Fruit fly (Drosophila melanogaster) whole organism, embryonic: ENCODE data around the gene CG18622.

ENCODE experiments used
- Ada2b ChIP-seq: fragments of 200-800 bp; sonication (Bioruptor generic); IDR thresholded peaks from 2 replicates; pipeline ENCODE4 v1.3.6; 2022; ENCODE audit warnings: missing biosample characterization, missing genetic modification characterization
- Atf3 ChIP-seq: fragments of 200-800 bp; sonication (Bioruptor generic); optimal IDR thresholded peaks from 3 replicates; lab custom pipeline; 2016; ENCODE audit warnings: missing biosample characterization, missing genetic modification characterization
- B-H2 ChIP-seq: fragments of 200-800 bp; sonication (Bioruptor generic); optimal IDR thresholded peaks from 2 replicates; lab custom pipeline; 2018; ENCODE audit warnings: missing biosample characterization, mild to moderate bottlenecking, missing genetic modification characterization
- CG10267 ChIP-seq: fragments of 200-800 bp; sonication (Bioruptor generic); optimal IDR thresholded peaks from 2 replicates; lab custom pipeline; 2018; ENCODE audit warnings: missing biosample characterization, mild to moderate bottlenecking, missing genetic modification characterization, moderate library complexity
- CG10565 ChIP-seq: fragments of 200-800 bp; sonication (Bioruptor generic); optimal IDR thresholded peaks from 3 replicates; lab custom pipeline; 2016; ENCODE audit warnings: missing biosample characterization, mild to moderate bottlenecking, missing genetic modification characterization
- CG10654 ChIP-seq: fragments of 200-800 bp; sonication (Bioruptor generic); optimal IDR thresholded peaks from 2 replicates; lab custom pipeline; 2016; ENCODE audit warnings: missing biosample characterization, missing genetic modification characterization
- CG12744 ChIP-seq: fragments of 200-800 bp; sonication (Bioruptor generic); optimal IDR thresholded peaks from 2 replicates; lab custom pipeline; 2016; ENCODE audit warnings: missing biosample characterization, missing genetic modification characterization
- CG13287 ChIP-seq: fragments of 200-800 bp; sonication (Bioruptor generic); IDR thresholded peaks from 2 replicates; pipeline ENCODE4 v1.3.6; 2022; ENCODE audit warnings: missing biosample characterization, missing genetic modification characterization; ENCODE audit not compliant: partially characterized antibody
- CG13424 ChIP-seq: fragments of 200-800 bp; sonication (Bioruptor generic); optimal IDR thresholded peaks from 2 replicates; lab custom pipeline; 2019; ENCODE audit warnings: missing biosample characterization, mild to moderate bottlenecking, missing genetic modification characterization, moderate library complexity
- CG13624 ChIP-seq: fragments of 200-800 bp; sonication (Bioruptor generic); optimal IDR thresholded peaks from 2 replicates; lab custom pipeline; 2016; ENCODE audit warnings: missing biosample characterization, missing genetic modification characterization
- CG14050 ChIP-seq: fragments of 200-800 bp; sonication (Bioruptor generic); IDR thresholded peaks from 3 replicates; pipeline ENCODE4 v1.3.6; 2022; ENCODE audit warnings: missing biosample characterization, missing genetic modification characterization
- CG16779 ChIP-seq: fragments of 200-800 bp; sonication (Bioruptor generic); IDR thresholded peaks from 2 replicates; pipeline ENCODE4 v1.3.6; 2022; ENCODE audit warnings: missing biosample characterization, missing genetic modification characterization
- CG16813 ChIP-seq: fragments of 200-800 bp; sonication (Bioruptor generic); IDR thresholded peaks from 3 replicates; pipeline ENCODE4 v1.3.6; 2022; ENCODE audit warnings: missing biosample characterization, missing genetic modification characterization; ENCODE audit not compliant: partially characterized antibody
- CG17829 ChIP-seq: fragments of 200-800 bp; optimal IDR thresholded peaks from 2 replicates; lab custom pipeline; 2019; ENCODE audit warnings: missing biosample characterization, mild to moderate bottlenecking, missing genetic modification characterization, moderate library complexity
- CG18262 ChIP-seq: fragments of 200-800 bp; optimal IDR thresholded peaks from 3 replicates; lab custom pipeline; 2019; ENCODE audit warnings: missing biosample characterization, mild to moderate bottlenecking, missing genetic modification characterization, moderate library complexity
- CG1832 ChIP-seq: fragments of 200-800 bp; sonication (Bioruptor generic); optimal IDR thresholded peaks from 2 replicates; lab custom pipeline; 2017; ENCODE audit warnings: missing biosample characterization, mild to moderate bottlenecking, missing genetic modification characterization, inconsistent platforms
- CG4730 ChIP-seq: fragments of 200-800 bp; sonication (Bioruptor generic); IDR thresholded peaks from 2 replicates; pipeline ENCODE4 v1.3.6; 2022; ENCODE audit warnings: missing biosample characterization, missing genetic modification characterization
- CG9609 ChIP-seq: fragments of 200-800 bp; sonication (Bioruptor generic); optimal IDR thresholded peaks from 3 replicates; lab custom pipeline; 2016; ENCODE audit warnings: missing biosample characterization, missing genetic modification characterization
- CG9932 ChIP-seq: fragments of 200-800 bp; sonication (Bioruptor generic); IDR thresholded peaks from 2 replicates; pipeline ENCODE4 v1.3.6; 2022; ENCODE audit warnings: missing biosample characterization, missing genetic modification characterization
- Ets65A ChIP-seq: fragments of 200-800 bp; sonication (Bioruptor generic); peaks from one replicate; lab custom pipeline; 2016; ENCODE audit warnings: missing biosample characterization, missing genetic modification characterization
- HLH54F ChIP-seq: fragments of 200-800 bp; sonication (Bioruptor generic); optimal IDR thresholded peaks from 3 replicates; lab custom pipeline; 2016; ENCODE audit warnings: missing biosample characterization, missing genetic modification characterization
- Meics ChIP-seq: fragments of 200-800 bp; sonication (Bioruptor generic); optimal IDR thresholded peaks from 2 replicates; lab custom pipeline; 2017; ENCODE audit warnings: missing biosample characterization, mild to moderate bottlenecking, missing genetic modification characterization
- NC2β ChIP-seq: fragments of 200-800 bp; sonication (Bioruptor generic); optimal IDR thresholded peaks from 2 replicates; lab custom pipeline; 2016; ENCODE audit warnings: missing biosample characterization, missing genetic modification characterization
- Optix ChIP-seq: fragments of 200-800 bp; sonication (Bioruptor generic); IDR thresholded peaks from 3 replicates; pipeline ENCODE4 v1.3.6; 2022; ENCODE audit warnings: missing biosample characterization, missing genetic modification characterization
- Sry-δ ChIP-seq: fragments of 200-800 bp; sonication (Bioruptor generic); optimal IDR thresholded peaks from 2 replicates; lab custom pipeline; 2016; ENCODE audit warnings: missing biosample characterization, missing genetic modification characterization
- ato ChIP-seq: fragments of 200-800 bp; sonication (Bioruptor generic); IDR thresholded peaks from 2 replicates; pipeline ENCODE4 v1.3.6; 2022; ENCODE audit warnings: missing biosample characterization, missing genetic modification characterization; ENCODE audit not compliant: partially characterized antibody
- cas ChIP-seq: fragments of 200-800 bp; sonication (Bioruptor generic); IDR thresholded peaks from 2 replicates; pipeline ENCODE4 v1.3.6; 2022; ENCODE audit warnings: missing biosample characterization, missing genetic modification characterization
- chinmo ChIP-seq: fragments of 200-800 bp; sonication (Bioruptor generic); IDR thresholded peaks from 4 replicates; pipeline ENCODE4 v1.3.6; 2022; ENCODE audit warnings: missing biosample characterization, missing genetic modification characterization; ENCODE audit not compliant: partially characterized antibody
- ci ChIP-seq: fragments of 200-800 bp; sonication (Bioruptor generic); IDR thresholded peaks from 3 replicates; pipeline ENCODE4 v1.3.6; 2022; ENCODE audit warnings: missing biosample characterization, missing genetic modification characterization
- crp ChIP-seq, 2 experiments: fragments of 200-800 bp; sonication (Bioruptor generic); optimal IDR thresholded peaks; 2 replicates in 1 of 2; 3 replicates in 1 of 2; lab custom pipeline; 2017; ENCODE audit warnings: missing biosample characterization in 2 of 2, missing genetic modification characterization in 2 of 2, mild to moderate bottlenecking in 1 of 2, moderate library complexity in 1 of 2
- dmrt11E ChIP-seq: fragments of 200-800 bp; sonication (Bioruptor generic); optimal IDR thresholded peaks from 3 replicates; lab custom pipeline; 2018; ENCODE audit warnings: missing biosample characterization, mild to moderate bottlenecking, missing genetic modification characterization, moderate library complexity
- fd3F ChIP-seq: fragments of 200-800 bp; sonication (Bioruptor generic); optimal IDR thresholded peaks from 2 replicates; lab custom pipeline; 2018; ENCODE audit warnings: missing biosample characterization, mild to moderate bottlenecking, missing genetic modification characterization, moderate library complexity
- fru ChIP-seq: fragments of >200 bp; optimal IDR thresholded peaks from 2 replicates; lab custom pipeline; 2017
- ham ChIP-seq: fragments of 200-800 bp; sonication (Bioruptor generic); IDR thresholded peaks from 2 replicates; pipeline ENCODE4 v1.3.6; 2022; ENCODE audit warnings: missing biosample characterization, missing genetic modification characterization
- lbe ChIP-seq: fragments of 200-800 bp; sonication (Bioruptor generic); optimal IDR thresholded peaks from 2 replicates; lab custom pipeline; 2016; ENCODE audit warnings: missing biosample characterization, mild to moderate bottlenecking, missing genetic modification characterization
- lov ChIP-seq, 2 experiments: fragments of 200-800 bp in 1 of 2; fragments of >200 bp in 1 of 2; sonication (Bioruptor generic) in 1 of 2; IDR thresholded peaks in 1 of 2; optimal IDR thresholded peaks in 1 of 2; 2 replicates in 1 of 2; 3 replicates in 1 of 2; pipeline versions ENCODE4 v1.3.6 to Lab custom; 2017 to 2022; ENCODE audit warnings: missing biosample characterization in 1 of 2, missing genetic modification characterization in 1 of 2
- luna ChIP-seq: fragments of 200-800 bp; sonication (Bioruptor generic); optimal IDR thresholded peaks from 2 replicates; lab custom pipeline; 2016; ENCODE audit warnings: missing biosample characterization, missing genetic modification characterization
- mld ChIP-seq: fragments of 200-800 bp; sonication (Bioruptor generic); IDR thresholded peaks from 3 replicates; pipeline ENCODE4 v1.3.6; 2022; ENCODE audit warnings: missing biosample characterization, missing genetic modification characterization; ENCODE audit not compliant: partially characterized antibody
- nom ChIP-seq: fragments of 200-800 bp; sonication (Bioruptor generic); optimal IDR thresholded peaks from 2 replicates; lab custom pipeline; 2017; ENCODE audit warnings: missing biosample characterization, missing genetic modification characterization, mild to moderate bottlenecking, moderate library complexity, missing genetic modification reagents
- pnt ChIP-seq: fragments of 200-800 bp; sonication (Bioruptor generic); optimal IDR thresholded peaks from 3 replicates; lab custom pipeline; 2016; ENCODE audit warnings: missing biosample characterization, missing genetic modification characterization
- pzg ChIP-seq: fragments of 200-800 bp; sonication (Bioruptor generic); optimal IDR thresholded peaks from 3 replicates; lab custom pipeline; 2018; ENCODE audit warnings: missing biosample characterization, mild to moderate bottlenecking, missing genetic modification characterization, moderate library complexity
- ranshi ChIP-seq: fragments of 200-800 bp; sonication (Bioruptor generic); IDR thresholded peaks from 2 replicates; pipeline ENCODE4 v1.3.6; 2022; ENCODE audit warnings: missing biosample characterization, missing genetic modification characterization
- salm ChIP-seq: fragments of 200-800 bp; sonication (Bioruptor generic); optimal IDR thresholded peaks from 2 replicates; lab custom pipeline; 2018; ENCODE audit warnings: missing biosample characterization, mild to moderate bottlenecking, missing genetic modification characterization
- sisA ChIP-seq: fragments of 200-800 bp; sonication (Bioruptor generic); IDR thresholded peaks from 2 replicates; pipeline ENCODE4 v1.3.6; 2022; ENCODE audit warnings: missing biosample characterization, missing genetic modification characterization
- tap ChIP-seq: fragments of 200-800 bp; optimal IDR thresholded peaks from 3 replicates; lab custom pipeline; 2019; ENCODE audit warnings: missing biosample characterization, mild to moderate bottlenecking, missing genetic modification characterization, moderate library complexity
- tna ChIP-seq: fragments of 200-800 bp; sonication (Bioruptor generic); IDR thresholded peaks from 2 replicates; pipeline ENCODE4 v1.3.6; 2022; ENCODE audit warnings: missing biosample characterization, missing genetic modification characterization; ENCODE audit not compliant: partially characterized antibody
- ttk ChIP-seq: fragments of 200-800 bp; sonication (Bioruptor generic); IDR thresholded peaks from 2 replicates; pipeline ENCODE4 v2.1.2; 2022; ENCODE audit warnings: missing biosample characterization, missing genetic modification characterization
- wdn ChIP-seq: fragments of 200-800 bp; sonication (Bioruptor generic); IDR thresholded peaks from 2 replicates; pipeline ENCODE4 v1.3.6; 2022; ENCODE audit warnings: missing biosample characterization, missing genetic modification characterization
- zen ChIP-seq: fragments of 200-800 bp; sonication (Bioruptor generic); optimal IDR thresholded peaks from 3 replicates; lab custom pipeline; 2018; ENCODE audit warnings: missing biosample characterization, mild to moderate bottlenecking, missing genetic modification characterization, moderate library complexity

CG18622 gene

DNA sequence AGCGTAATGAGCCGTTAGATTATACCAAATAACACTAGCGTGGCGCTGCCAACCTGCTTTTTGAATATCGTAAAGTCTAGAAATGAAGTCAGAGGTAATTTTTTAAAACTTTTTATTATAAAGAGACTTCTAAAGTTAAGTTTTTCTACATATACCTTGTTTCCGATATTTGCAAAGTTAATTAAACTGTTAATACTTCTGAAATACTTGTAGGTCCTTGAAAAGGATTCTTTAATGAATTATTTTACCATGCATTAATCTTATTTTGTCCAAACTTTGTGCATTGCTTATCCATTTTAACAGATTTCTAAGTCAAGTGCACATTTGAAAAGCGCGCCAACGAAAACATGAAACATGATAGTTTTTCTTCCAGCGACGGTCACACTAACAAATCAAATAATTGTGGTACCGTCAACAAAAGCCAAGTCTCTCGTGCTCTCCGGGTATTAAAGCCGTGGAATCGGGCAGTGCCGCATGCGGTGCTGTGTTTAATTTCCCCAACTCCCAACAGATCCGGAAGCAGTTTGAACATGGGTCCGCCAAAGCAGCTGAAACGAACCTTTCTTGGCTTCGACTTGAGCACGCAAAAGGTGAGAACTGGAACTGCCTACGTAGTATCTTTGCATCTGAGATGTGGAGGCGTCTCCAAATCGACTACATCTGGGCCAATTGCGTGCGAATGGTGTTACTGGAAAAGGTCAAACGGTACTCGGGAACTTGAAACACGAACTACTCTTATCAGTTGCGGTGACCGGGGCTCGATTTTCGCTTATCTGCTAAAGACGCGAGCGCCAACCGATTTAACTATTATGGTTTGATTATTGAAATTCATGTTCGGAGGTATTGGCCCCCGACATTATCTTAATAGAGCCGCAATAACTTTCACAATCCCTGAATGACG, 8.8 kb upstream of the CG18622 start, which contains the start of the genes EMC2A and CG3534 (continued):
- no peak for TF ChIP-seq zen
- peak; percentile 51 for TF ChIP-seq CG17829 (tag; lab: Kevin White, UChicago)
- no peak for TF ChIP-seq CG10654 (GFP tag; lab: Kevin White, UChicago)
- no peak for TF ChIP-seq dmrt11E
- TF ChIP-seq CG13287: peak; percentile 26; the same call in 1 of the 2 replicates
- TF ChIP-seq NC2β (GFP tag; lab: Kevin White, UChicago): no peak
- peak; percentile 31 for TF ChIP-seq Sry-δ (GFP tag; lab: Kevin White, UChicago)
- TF ChIP-seq Meics (GFP tag; lab: Kevin White, UChicago): peak; percentile 33
- no peak for TF ChIP-seq HLH54F (GFP tag; lab: Kevin White, UChicago)
- no peak for TF ChIP-seq mld (GFP tag; lab: Robert Waterston, UW)
- TF ChIP-seq wdn (GFP tag; lab: Robert Waterston, UW): no peak
- peak; percentile 49 for TF ChIP-seq CG18262 (tag; lab: Kevin White, UChicago)
- TF ChIP-seq crp (GFP tag; optimal IDR thresholded peaks at IDR 0.05; lab: Kevin White, UChicago): no peak
- no peak for TF ChIP-seq ato (GFP tag; lab: Robert Waterston, UW)
- 0 out of 2 replicates have a peak, but pooled peaks have one; percentile 47 for TF ChIP-seq ranshi
- no peak for TF ChIP-seq CG9932 (GFP tag; lab: Robert Waterston, UW)
- TF ChIP-seq Atf3 (GFP tag; lab: Kevin White, UChicago): no peak
- no peak for TF ChIP-seq ham (GFP tag; lab: Robert Waterston, UW)
- TF ChIP-seq CG10565: no peak
- no peak for TF ChIP-seq Optix (GFP tag; lab: Robert Waterston, UW)
- TF ChIP-seq chinmo (GFP tag; lab: Robert Waterston, UW): no peak
- TF ChIP-seq tna (GFP tag; lab: Robert Waterston, UW): 0 out of 2 replicates have a peak, but pooled peaks have one; percentile 29
- TF ChIP-seq Ets65A (GFP tag; lab: Kevin White, UChicago): no peak
- no peak for TF ChIP-seq CG9609 (GFP tag; lab: Kevin White, UChicago)
- no peak for TF ChIP-seq CG13424 (tag; lab: Kevin White, UChicago)
- no peak for TF ChIP-seq salm (tag; lab: Kevin White, UChicago)
- peak; percentile 6 for TF ChIP-seq CG13624 (GFP tag; lab: Kevin White, UChicago)
- TF ChIP-seq tap (tag; lab: Kevin White, UChicago): no peak
- TF ChIP-seq pzg: peak; percentile 42
- no peak for TF ChIP-seq Ada2b (GFP tag; lab: Robert Waterston, UW)
- TF ChIP-seq CG16779 (GFP tag; lab: Robert Waterston, UW): no peak
- TF ChIP-seq CG10267 (tag; lab: Kevin White, UChicago): peak; percentile 43
- TF ChIP-seq B-H2 (GFP tag; lab: Kevin White, UChicago): no peak
- TF ChIP-seq cas (GFP tag; lab: Robert Waterston, UW): no peak
- no peak for TF ChIP-seq ci (GFP tag; lab: Robert Waterston, UW)
- no peak for TF ChIP-seq nom (GFP tag; lab: Kevin White, UChicago)
- TF ChIP-seq luna (GFP tag; lab: Kevin White, UChicago): no peak
- TF ChIP-seq ttk (GFP tag; lab: Robert Waterston, UW): no peak
- no peak for TF ChIP-seq lov (optimal IDR thresholded peaks at IDR 0.05; lab: Kevin White, UChicago)
- TF ChIP-seq lov (GFP tag; IDR thresholded peaks at IDR 0.05; lab: Robert Waterston, UW): no peak
- no peak for TF ChIP-seq sisA (GFP tag; lab: Robert Waterston, UW)
- TF ChIP-seq CG12744: no peak
- TF ChIP-seq lbe: no peak
- no peak for TF ChIP-seq fru (lab: Kevin White, UChicago)
- TF ChIP-seq CG14050: no peak
- TF ChIP-seq CG4730 (GFP tag; lab: Robert Waterston, UW): no peak; the same call in 1 of the 2 replicates
- TF ChIP-seq CG16813: no peak
- TF ChIP-seq fd3F (GFP tag; lab: Kevin White, UChicago): no peak
- TF ChIP-seq pnt: no peak
- TF ChIP-seq CG1832 (GFP tag; lab: Kevin White, UChicago): no peak
